Fruit fly (Drosophila melanogaster): ENCODE measurements around the gene KLHL18.

Gene KLHL18

DNA sequence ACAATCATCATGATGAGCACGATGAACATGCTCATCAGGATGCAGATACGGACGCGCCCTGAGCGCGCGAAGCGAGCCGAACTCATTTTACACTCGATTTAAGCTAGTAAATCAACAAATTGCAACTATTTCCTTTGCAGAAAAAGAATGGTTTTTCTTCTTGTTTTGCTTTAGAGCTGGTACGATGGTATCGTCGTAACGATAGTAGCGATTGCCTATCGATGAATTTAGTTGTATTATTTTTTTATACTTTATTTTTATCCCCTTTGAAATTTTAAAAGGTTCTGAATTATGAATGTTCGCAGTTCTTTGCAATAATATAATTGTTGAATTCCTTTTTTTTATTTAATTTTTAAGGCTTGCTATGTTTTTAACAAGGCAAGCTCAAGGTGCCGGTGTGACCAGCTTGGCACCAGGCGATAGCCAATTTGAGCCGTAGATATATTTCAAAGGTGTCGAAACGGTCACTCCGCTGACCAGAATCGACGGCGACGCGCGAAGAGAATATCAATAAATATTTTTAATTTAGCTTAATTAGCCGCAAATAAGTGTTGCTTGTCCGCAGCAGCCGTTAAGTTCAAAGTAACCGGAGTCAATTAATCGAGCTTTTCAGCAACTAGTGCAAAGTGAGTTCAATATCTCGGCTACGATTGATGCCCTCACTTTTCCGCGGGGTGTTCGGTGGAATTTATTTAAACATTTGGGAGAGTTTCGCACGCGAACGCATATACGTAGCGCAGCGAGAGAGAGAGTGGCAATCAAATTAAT lies 42.8 kb downstream of the KLHL18 start, which contains the start of the genes CG12213 and GC1 (continued):
- TF ChIP-seq HmgZ (tag; optimal IDR thresholded peaks at IDR 0.05) (peak; percentile 21), stwl (tag; optimal IDR thresholded peaks at IDR 0.05) (peak; percentile 79), B-H1 (GFP tag; IDR thresholded peaks at IDR 0.05) (no peak), CG11696 (GFP tag; IDR thresholded peaks at IDR 0.05) (no peak), Nf-YB (GFP tag; optimal IDR thresholded peaks at IDR 0.05) (peak; percentile 39), sens-2 (GFP tag; IDR thresholded peaks at IDR 0.05) (no peak), dimm (GFP tag; IDR thresholded peaks at IDR 0.05) (no peak), CG14667 (GFP tag; IDR thresholded peaks at IDR 0.05) (no peak), CG17829 (tag; optimal IDR thresholded peaks at IDR 0.05) (peak; percentile 65), gem (tag; optimal IDR thresholded peaks at IDR 0.05) (peak; percentile 53), hth (optimal IDR thresholded peaks at IDR 0.05) (no peak), ind (GFP tag; optimal IDR thresholded peaks at IDR 0.05) (no peak), h (optimal IDR thresholded peaks at IDR 0.05) (no peak), Max (GFP tag; optimal IDR thresholded peaks at IDR 0.05) (peak; percentile 55), CG13123 (GFP tag; optimal IDR thresholded peaks at IDR 0.05) (no peak), CG17359 (tag; optimal IDR thresholded peaks at IDR 0.05) (no peak), MBD-R2 (GFP tag; IDR thresholded peaks at IDR 0.05) (peak; percentile 62), gce (GFP tag; IDR thresholded peaks at IDR 0.05) (no peak), CG11723 (GFP tag; optimal IDR thresholded peaks at IDR 0.05) (no peak), aop (GFP tag; IDR thresholded peaks at IDR 0.05) (no peak), gfzf (GFP tag; optimal IDR thresholded peaks at IDR 0.05) (peak; percentile 93), hb (GFP tag; IDR thresholded peaks at IDR 0.05; ENCODE audit: partially characterized antibody) (peak; percentile 98), kay (GFP tag; optimal IDR thresholded peaks at IDR 0.05) (no peak), CG4424 (GFP tag; optimal IDR thresholded peaks at IDR 0.05) (peak; percentile 40), NC2β (GFP tag; optimal IDR thresholded peaks at IDR 0.05) (no peak), nerfin-2 (GFP tag; IDR thresholded peaks at IDR 0.05; ENCODE audit: partially characterized antibody) (peak; percentile 95), inv (GFP tag; IDR thresholded peaks at IDR 0.05; ENCODE audit: partially characterized antibody) (peak; percentile 99), CG4360 (GFP tag; IDR thresholded peaks at IDR 0.05) (no peak), corto (GFP tag; optimal IDR thresholded peaks at IDR 0.05) (peak; percentile 57), CG34376 (GFP tag; optimal IDR thresholded peaks at IDR 0.05) (no peak), ap (GFP tag; IDR thresholded peaks at IDR 0.05) (no peak), CG3407 (GFP tag; optimal IDR thresholded peaks at IDR 0.05) (no peak), ci (GFP tag; IDR thresholded peaks at IDR 0.05) (no peak), sc (optimal IDR thresholded peaks at IDR 0.05) (no peak), sc (GFP tag; optimal IDR thresholded peaks at IDR 0.05) (no peak), Dek (tag; optimal IDR thresholded peaks at IDR 0.05) (peak; percentile 56), CG16815 (GFP tag; optimal IDR thresholded peaks at IDR 0.05) (no peak), bbx (GFP tag; IDR thresholded peaks at IDR 0.05; ENCODE audit: partially characterized antibody) (peak; percentile 96), esg (GFP tag; conservative IDR thresholded peaks at IDR 0.05) (no peak), peb (GFP tag; IDR thresholded peaks at IDR 0.05) (no peak), ham (GFP tag; IDR thresholded peaks at IDR 0.05) (no peak), CG17612 (GFP tag; IDR thresholded peaks at IDR 0.05) (no peak), cas (GFP tag; IDR thresholded peaks at IDR 0.05) (no peak), NK7.1 (GFP tag; optimal IDR thresholded peaks at IDR 0.05) (no peak), Chrac-16 (GFP tag; optimal IDR thresholded peaks at IDR 0.05) (no peak), usp (GFP tag; optimal IDR thresholded peaks at IDR 0.05) (no peak), CG31388 (GFP tag; optimal IDR thresholded peaks at IDR 0.05) (no peak), CG31365 (tag; optimal IDR thresholded peaks at IDR 0.05) (no peak), vfl (GFP tag; optimal IDR thresholded peaks at IDR 0.05) (no peak), CG9727 (GFP tag; optimal IDR thresholded peaks at IDR 0.05) (peak; percentile 55), CG32532 (GFP tag; IDR thresholded peaks at IDR 0.05) (no peak), MTF-1 (GFP tag; optimal IDR thresholded peaks at IDR 0.05; ENCODE audit: borderline replicate concordance) (no peak)
